Worm (Caenorhabditis elegans): Measurements from ENCODE around the gene K12H6.12.
A peak's percentile ranks its signal among the peaks of the same experiment; 100 is the strongest.

K12H6.12 gene

ce11 chrII:2852493-2852892 is 44.5 kb downstream of the K12H6.12 start, which contains the start of gene ptc-3:
Gene ptc-3, minus strand, starts transcription at chrII:2852593.
- TF ChIP-seq ztf-11 (tag; optimal IDR thresholded peaks at IDR 0.05), result no peak
- TF ChIP-seq elt-3 (tag; optimal IDR thresholded peaks at IDR 0.05), result no peak
- no peak for TF ChIP-seq drap-1 (GFP tag; optimal IDR thresholded peaks at IDR 0.05)
- TF ChIP-seq unc-62 (GFP tag; optimal IDR thresholded peaks at IDR 0.05), result no peak
- no peak for TF ChIP-seq cnd-1 (tag; optimal IDR thresholded peaks at IDR 0.05)
- TF ChIP-seq ceh-83 (GFP tag; optimal IDR thresholded peaks at IDR 0.05), result no peak
- TF ChIP-seq nhr-2 (tag; optimal IDR thresholded peaks at IDR 0.05), result no peak

- TF ChIP-seq mab-5 (tag; optimal IDR thresholded peaks at IDR 0.05), result no peak
- no peak for TF ChIP-seq ceh-39 (tag; optimal IDR thresholded peaks at IDR 0.05)
- no peak for TF ChIP-seq nhr-76 (tag; optimal IDR thresholded peaks at IDR 0.05)
- no peak for TF ChIP-seq bed-3 (GFP tag; optimal IDR thresholded peaks at IDR 0.05)
Measured at ce11 chrII:2853767-2854166, 45.8 kb downstream of the K12H6.12 start.

- TF ChIP-seq sem-2 (GFP tag; optimal IDR thresholded peaks at IDR 0.05) (no peak), blmp-1 (tag; optimal IDR thresholded peaks at IDR 0.05) (peak; percentile 24)
Measured at ce11 chrII:2854794-2855193, 46.8 kb downstream of the K12H6.12 start.

- TF ChIP-seq unc-39 (tag; optimal IDR thresholded peaks at IDR 0.05) (no peak), unc-62 (GFP tag; optimal IDR thresholded peaks at IDR 0.05) (no peak), pha-4 (tag; optimal IDR thresholded peaks at IDR 0.05) (no peak), M03D4.4 (tag; optimal IDR thresholded peaks at IDR 0.05) (no peak)
Measured at ce11 chrII:2856114-2856513, 48.2 kb downstream of the K12H6.12 start.

ce11 chrII:2857559-2857958 is 49.6 kb downstream of the K12H6.12 start:
- TF ChIP-seq elt-1 (tag; optimal IDR thresholded peaks at IDR 0.05; ENCODE audit: borderline replicate concordance, insufficient read depth) (peak; percentile 49), ztf-11 (tag; optimal IDR thresholded peaks at IDR 0.05) (no peak)

- TF ChIP-seq mls-2 (tag; optimal IDR thresholded peaks at IDR 0.05) (no peak), snpc-4 (tag; optimal IDR thresholded peaks at IDR 0.05) (no peak), ham-2 (GFP tag; optimal IDR thresholded peaks at IDR 0.05) (no peak), blmp-1 (tag; optimal IDR thresholded peaks at IDR 0.05) (no peak), cnd-1 (tag; optimal IDR thresholded peaks at IDR 0.05) (no peak)
Measured at ce11 chrII:2858851-2859250, 50.9 kb downstream of the K12H6.12 start.

- TF ChIP-seq unc-62 (GFP tag; optimal IDR thresholded peaks at IDR 0.05), result no peak
- TF ChIP-seq bed-3 (GFP tag; optimal IDR thresholded peaks at IDR 0.05), result no peak
- peak; percentile 32 for TF ChIP-seq ham-2 (GFP tag; optimal IDR thresholded peaks at IDR 0.05)
Measured at ce11 chrII:2859315-2859714, 51.4 kb downstream of the K12H6.12 start.

ce11 chrII:2859873-2860821 is 52.2 kb downstream of the K12H6.12 start:
- TF ChIP-seq pha-4 (tag; optimal IDR thresholded peaks at IDR 0.05), result no peak
- TF ChIP-seq ceh-83 (GFP tag; optimal IDR thresholded peaks at IDR 0.05), result peak; percentile 48
- TF ChIP-seq cnd-1 (tag; optimal IDR thresholded peaks at IDR 0.05), result peak; percentile 31
- TF ChIP-seq mls-2 (tag; optimal IDR thresholded peaks at IDR 0.05), result peak; percentile 51
- no peak for TF ChIP-seq lsy-2 (tag; optimal IDR thresholded peaks at IDR 0.05)

- TF ChIP-seq lsy-2 (tag; optimal IDR thresholded peaks at IDR 0.05), result no peak
- no peak for TF ChIP-seq cnd-1 (tag; optimal IDR thresholded peaks at IDR 0.05)
- TF ChIP-seq ztf-11 (tag; optimal IDR thresholded peaks at IDR 0.05), result no peak
- TF ChIP-seq blmp-1 (tag; optimal IDR thresholded peaks at IDR 0.05), result peak; percentile 74
- no peak for TF ChIP-seq elt-3 (tag; optimal IDR thresholded peaks at IDR 0.05)
- TF ChIP-seq lin-32 (GFP tag; optimal IDR thresholded peaks at IDR 0.05), result no peak
- no peak for TF ChIP-seq sptf-1 (tag; optimal IDR thresholded peaks at IDR 0.05)
- no peak for TF ChIP-seq unc-62 (GFP tag; optimal IDR thresholded peaks at IDR 0.05)
- no peak for TF ChIP-seq hlh-1 (tag; optimal IDR thresholded peaks at IDR 0.05)
- TF ChIP-seq bed-3 (GFP tag; optimal IDR thresholded peaks at IDR 0.05), result no peak
- TF ChIP-seq snpc-4 (tag; optimal IDR thresholded peaks at IDR 0.05), result no peak
- TF ChIP-seq nhr-76 (tag; optimal IDR thresholded peaks at IDR 0.05), result no peak
- no peak for TF ChIP-seq mab-5 (tag; optimal IDR thresholded peaks at IDR 0.05)
- TF ChIP-seq mls-2 (tag; optimal IDR thresholded peaks at IDR 0.05), result peak; percentile 31
- TF ChIP-seq sem-2 (GFP tag; optimal IDR thresholded peaks at IDR 0.05), result no peak
- TF ChIP-seq tbx-8 (GFP tag; optimal IDR thresholded peaks at IDR 0.05), result no peak
- TF ChIP-seq nhr-12 (tag; optimal IDR thresholded peaks at IDR 0.05), result no peak
- no peak for TF ChIP-seq mep-1 (tag; optimal IDR thresholded peaks at IDR 0.05)
- no peak for TF ChIP-seq unc-39 (tag; optimal IDR thresholded peaks at IDR 0.05)
- no peak for TF ChIP-seq ces-1 (GFP tag; optimal IDR thresholded peaks at IDR 0.05)
- no peak for TF ChIP-seq elt-1 (tag; optimal IDR thresholded peaks at IDR 0.05; ENCODE audit: borderline replicate concordance, insufficient read depth)
- TF ChIP-seq zip-8 (tag; optimal IDR thresholded peaks at IDR 0.05), result no peak
Measured at ce11 chrII:2861385-2862099, 53.6 kb downstream of the K12H6.12 start.

Measured in whole organism, mixed stage, embryonic.